Worm (Caenorhabditis elegans) whole organism, mixed stage, embryonic: ENCODE data around the gene Y66D12A.19.

Experiments
- bed-3 ChIP-seq: fragments of 200-800 bp; sonication (Bioruptor generic); optimal IDR thresholded peaks from 3 replicates; lab custom pipeline; 2018; ENCODE audit warnings: mild to moderate bottlenecking, missing genetic modification characterization, moderate library complexity, missing compliant biosample characterization
- ceh-39 ChIP-seq: fragments of 150-350 bp; optimal IDR thresholded peaks from 2 replicates; lab custom pipeline; 2014; ENCODE audit warnings: missing biosample characterization, missing genetic modification characterization
- ceh-43 ChIP-seq: fragments of 200-800 bp; sonication (Bioruptor generic); optimal IDR thresholded peaks from 2 replicates; lab custom pipeline; 2018; ENCODE audit warnings: mild to moderate bottlenecking, missing genetic modification characterization, moderate library complexity, missing compliant biosample characterization
- ces-1 ChIP-seq: fragments of 150-350 bp; optimal IDR thresholded peaks from 2 replicates; lab custom pipeline; 2014; ENCODE audit warnings: missing biosample characterization, missing genetic modification reagents, missing genetic modification characterization
- cnd-1 ChIP-seq: fragments of 200-800 bp; sonication (Bioruptor generic); optimal IDR thresholded peaks from 2 replicates; lab custom pipeline; 2018; ENCODE audit warnings: mild to moderate bottlenecking, missing genetic modification characterization, missing compliant biosample characterization
- elt-1 ChIP-seq: sonication (generic microtip); optimal IDR thresholded peaks from 2 replicates; lab custom pipeline; 2017; ENCODE audit warnings: missing genetic modification characterization, mild to moderate bottlenecking, missing compliant biosample characterization, antibody characterized with exemption, moderate library complexity, borderline replicate concordance; ENCODE audit not compliant: insufficient read depth
- elt-3 ChIP-seq: fragments of 150-350 bp; optimal IDR thresholded peaks from 2 replicates; lab custom pipeline; 2014; ENCODE audit warnings: missing biosample characterization, missing genetic modification characterization
- flh-1 ChIP-seq: fragments of 200-800 bp; sonication (Bioruptor generic); optimal IDR thresholded peaks from 2 replicates; lab custom pipeline; 2018; ENCODE audit warnings: mild to moderate bottlenecking, missing genetic modification characterization, moderate library complexity, missing compliant biosample characterization
- hlh-1 ChIP-seq: fragments of 150-350 bp; optimal IDR thresholded peaks from 2 replicates; lab custom pipeline; 2014; ENCODE audit warnings: missing biosample characterization, missing genetic modification reagents, missing genetic modification characterization
- lin-13 ChIP-seq: fragments of 150-350 bp; optimal IDR thresholded peaks from 2 replicates; lab custom pipeline; 2014; ENCODE audit warnings: missing biosample characterization, missing genetic modification characterization
- lin-32 ChIP-seq: fragments of 200-800 bp; sonication (Bioruptor generic); optimal IDR thresholded peaks from 2 replicates; lab custom pipeline; 2018; ENCODE audit warnings: mild to moderate bottlenecking, missing genetic modification characterization, missing compliant biosample characterization
- lsy-2 ChIP-seq: fragments of 150-350 bp; optimal IDR thresholded peaks from 2 replicates; lab custom pipeline; 2014; ENCODE audit warnings: missing biosample characterization, missing genetic modification characterization
- mep-1 ChIP-seq: fragments of 150-350 bp; optimal IDR thresholded peaks from 2 replicates; lab custom pipeline; 2017; ENCODE audit warnings: missing biosample characterization, missing genetic modification reagents, missing genetic modification characterization, inconsistent platforms
- mls-2 ChIP-seq: sonication (generic microtip); optimal IDR thresholded peaks from 2 replicates; lab custom pipeline; 2016; ENCODE audit warnings: mild to moderate bottlenecking, missing genetic modification characterization, moderate library complexity, missing compliant biosample characterization
- nhr-12 ChIP-seq: fragments of 150-350 bp; optimal IDR thresholded peaks from 2 replicates; lab custom pipeline; 2014; ENCODE audit warnings: missing biosample characterization, missing genetic modification characterization
- nhr-2 ChIP-seq: fragments of 150-350 bp; optimal IDR thresholded peaks from 2 replicates; lab custom pipeline; 2014; ENCODE audit warnings: missing biosample characterization, missing genetic modification characterization
- nhr-237 ChIP-seq: fragments of 150-350 bp; optimal IDR thresholded peaks from 2 replicates; lab custom pipeline; 2014; ENCODE audit warnings: missing biosample characterization, missing genetic modification characterization
- nhr-76 ChIP-seq: sonication (generic microtip); optimal IDR thresholded peaks from 2 replicates; lab custom pipeline; 2017; ENCODE audit warnings: missing biosample characterization, missing genetic modification characterization
- pha-4 ChIP-seq: fragments of 150-350 bp; optimal IDR thresholded peaks from 2 replicates; lab custom pipeline; 2018; ENCODE audit warnings: missing biosample characterization, missing genetic modification reagents, missing genetic modification characterization
- sem-2 ChIP-seq: fragments of 200-800 bp; sonication (Bioruptor generic); optimal IDR thresholded peaks from 2 replicates; lab custom pipeline; 2018; ENCODE audit warnings: mild to moderate bottlenecking, missing genetic modification characterization, missing compliant biosample characterization
- snpc-4 ChIP-seq: fragments of 150-350 bp; optimal IDR thresholded peaks from 2 replicates; lab custom pipeline; 2014; ENCODE audit warnings: missing biosample characterization, missing genetic modification characterization
- sptf-1 ChIP-seq: sonication (generic microtip); optimal IDR thresholded peaks from 2 replicates; lab custom pipeline; 2017; ENCODE audit warnings: mild to moderate bottlenecking, missing genetic modification characterization, moderate library complexity, missing compliant biosample characterization
- tbx-8 ChIP-seq: fragments of 200-800 bp; sonication (Bioruptor generic); optimal IDR thresholded peaks from 2 replicates; lab custom pipeline; 2018; ENCODE audit warnings: mild to moderate bottlenecking, missing genetic modification characterization, moderate library complexity, missing compliant biosample characterization
- unc-120 ChIP-seq: sonication (generic microtip); optimal IDR thresholded peaks from 2 replicates; lab custom pipeline; 2017; ENCODE audit warnings: missing genetic modification characterization, missing compliant biosample characterization; ENCODE audit not compliant: poor library complexity, severe bottlenecking
- unc-39 ChIP-seq: fragments of 150-350 bp; optimal IDR thresholded peaks from 2 replicates; lab custom pipeline; 2014; ENCODE audit warnings: missing biosample characterization, missing genetic modification characterization
- zip-8 ChIP-seq: fragments of 150-350 bp; optimal IDR thresholded peaks from 2 replicates; lab custom pipeline; 2014; ENCODE audit warnings: missing biosample characterization, missing genetic modification characterization
- ztf-11 ChIP-seq: fragments of 150-350 bp; optimal IDR thresholded peaks from 2 replicates; lab custom pipeline; 2014; ENCODE audit warnings: missing biosample characterization, missing genetic modification characterization

The Y66D12A.19 gene

DNA sequence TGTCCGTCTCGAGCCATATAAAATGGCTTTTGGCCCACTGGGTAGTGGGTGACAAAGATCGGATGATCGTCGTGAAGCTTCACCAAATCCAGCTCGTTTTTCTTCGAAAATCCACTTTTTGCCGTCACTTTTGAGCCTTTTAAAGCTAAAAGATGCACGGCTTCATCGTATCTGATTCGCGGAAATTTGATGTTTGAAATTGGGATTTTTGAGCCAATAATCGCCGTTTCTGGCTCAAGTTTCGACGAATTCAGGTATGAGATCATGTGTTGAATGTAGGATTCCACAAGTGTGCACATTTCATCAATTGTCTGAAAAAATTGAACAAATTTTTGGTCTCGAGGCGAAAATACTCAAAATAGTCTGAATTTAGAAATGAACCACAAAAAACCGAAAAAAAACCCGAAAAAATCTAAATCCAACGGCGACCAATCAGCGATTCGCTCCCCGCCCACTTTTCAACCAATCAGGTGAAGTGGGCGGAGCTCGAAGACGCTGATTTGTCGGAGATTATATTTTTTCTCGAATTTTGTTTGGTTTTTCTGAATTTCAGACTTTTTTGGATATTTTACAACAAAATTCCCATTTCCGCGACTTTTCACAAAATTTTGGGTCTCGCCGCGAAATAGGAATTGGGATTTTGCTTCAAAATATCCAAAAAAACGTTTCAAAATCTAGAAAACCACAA is 20.1 kb upstream of the Y66D12A.19 start:
- no peak for TF ChIP-seq snpc-4 (tag; lab: Kevin White, UChicago)
- TF ChIP-seq nhr-237: no peak
- no peak for TF ChIP-seq lin-13
- TF ChIP-seq unc-120 (tag; lab: Kevin White, UChicago): no peak
- TF ChIP-seq lsy-2: no peak
- TF ChIP-seq mep-1 (tag; lab: Kevin White, UChicago): no peak
- TF ChIP-seq cnd-1 (tag; lab: Kevin White, UChicago): no peak
- no peak for TF ChIP-seq pha-4
- TF ChIP-seq tbx-8 (GFP tag; lab: Kevin White, UChicago): no peak
- no peak for TF ChIP-seq hlh-1 (tag; lab: Kevin White, UChicago)
- no peak for TF ChIP-seq ceh-43 (GFP tag; lab: Kevin White, UChicago)
- TF ChIP-seq flh-1 (GFP tag; lab: Kevin White, UChicago): no peak
- TF ChIP-seq ces-1 (GFP tag; lab: Kevin White, UChicago): no peak
- TF ChIP-seq lin-32 (GFP tag; lab: Kevin White, UChicago): no peak
- TF ChIP-seq zip-8: no peak
- TF ChIP-seq unc-39 (tag; lab: Kevin White, UChicago): no peak

DNA sequence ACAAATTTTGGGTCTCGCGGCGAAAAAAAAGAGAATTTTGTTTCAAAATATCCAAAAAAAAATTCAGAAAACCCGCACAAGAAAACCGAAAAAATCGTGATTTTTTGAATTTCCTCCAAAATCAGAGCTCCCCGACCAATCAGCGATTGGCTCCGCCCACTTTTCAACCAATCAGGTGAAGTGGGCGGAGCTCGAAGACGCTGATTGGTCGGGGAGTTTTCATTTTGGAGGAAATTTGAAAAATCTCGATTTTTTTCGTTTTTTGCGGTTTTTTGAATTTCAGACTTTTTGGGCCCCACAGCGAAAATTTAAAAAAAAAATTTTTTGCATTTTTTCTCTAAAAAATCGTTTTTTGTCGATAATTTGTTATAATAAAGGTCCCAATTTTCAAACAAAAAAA is 19.3 kb upstream of the Y66D12A.19 start:
- TF ChIP-seq bed-3 (GFP tag; lab: Kevin White, UChicago) (no peak), ces-1 (GFP tag; lab: Kevin White, UChicago) (no peak)

DNA sequence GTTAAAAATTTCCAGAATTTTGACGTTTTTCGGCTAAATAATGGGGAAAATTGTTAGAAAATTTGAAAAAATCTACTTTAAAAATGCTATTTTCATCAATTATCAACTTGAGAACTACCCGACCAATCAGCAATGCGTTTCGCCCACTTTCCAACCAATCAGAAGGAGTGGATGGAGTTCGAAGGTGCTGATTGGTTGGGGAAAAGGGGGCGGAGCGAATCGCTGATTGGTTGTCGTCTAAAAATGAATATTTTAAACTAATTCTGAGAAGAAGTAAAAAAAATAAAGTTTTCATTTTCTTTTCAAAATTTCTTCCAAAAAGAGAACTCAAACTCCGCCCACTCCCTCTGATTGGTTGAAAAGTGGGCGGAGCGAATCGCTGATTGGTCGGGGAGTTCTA is 18.7 kb upstream of the Y66D12A.19 start:
- no peak for TF ChIP-seq nhr-76 (tag; lab: Kevin White, UChicago)
- TF ChIP-seq nhr-237: no peak
- TF ChIP-seq hlh-1 (tag; lab: Kevin White, UChicago): no peak
- TF ChIP-seq ztf-11 (tag; lab: Kevin White, UChicago): no peak
- TF ChIP-seq nhr-2 (tag; lab: Kevin White, UChicago): no peak
- no peak for TF ChIP-seq mls-2 (tag; lab: Kevin White, UChicago)
- TF ChIP-seq sem-2: no peak
- TF ChIP-seq, all 35 proteins: peak for 0

DNA sequence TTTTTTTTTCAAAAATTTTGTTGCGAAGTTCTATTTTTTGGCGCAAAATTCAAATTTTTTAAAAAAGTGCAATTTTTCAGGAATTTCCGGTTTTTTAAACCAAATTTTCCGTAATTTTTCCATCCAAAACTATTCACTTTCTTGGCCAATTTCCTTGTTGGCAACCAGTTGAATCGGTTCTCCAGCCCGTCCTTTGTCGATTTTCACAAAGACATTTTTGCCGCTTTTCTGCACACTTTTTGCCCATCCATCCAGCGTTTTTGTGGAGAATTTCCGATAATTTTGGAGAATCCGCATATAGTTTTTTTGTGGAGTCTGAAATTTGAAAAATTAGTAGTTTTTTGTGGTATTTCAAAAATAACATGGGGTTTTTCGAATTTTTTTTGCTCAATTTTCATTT is 16.4 kb upstream of the Y66D12A.19 start:
- TF ChIP-seq lsy-2 (no peak), sem-2 (no peak), lin-13 (no peak)
- TF ChIP-seq, all 35 proteins: peak for 0

DNA sequence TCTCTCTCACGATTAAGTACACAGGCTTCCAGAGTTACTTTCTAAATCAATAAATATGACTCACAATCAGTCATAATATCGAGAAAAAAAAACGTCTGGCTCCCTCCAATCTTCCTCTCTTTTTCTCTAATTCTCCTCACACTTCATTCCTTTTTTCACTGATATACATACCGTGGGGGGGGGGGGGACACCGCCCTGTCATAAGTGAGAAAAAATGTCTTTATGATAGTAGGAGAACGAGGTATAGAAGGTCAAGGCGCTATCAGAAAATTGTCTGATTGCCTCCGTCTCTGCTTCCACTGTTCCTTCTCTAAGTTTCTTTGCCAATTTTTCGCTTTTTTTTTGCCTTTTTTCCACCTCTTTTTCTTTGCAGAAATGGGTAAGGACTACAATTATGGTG is 12.4 kb upstream of the Y66D12A.19 start, which contains the start of gene Y66D12A.24:
Gene Y66D12A.24 (plus strand): TSS at position 370 of the 400 bp plus-strand sequence.
- TF ChIP-seq zip-8: no peak
- no peak for TF ChIP-seq hlh-1 (tag; lab: Kevin White, UChicago)
- TF ChIP-seq nhr-12 (tag; lab: Kevin White, UChicago): no peak
- TF ChIP-seq unc-120 (tag; lab: Kevin White, UChicago): no peak
- no peak for TF ChIP-seq elt-1 (tag; lab: Kevin White, UChicago)
- TF ChIP-seq lin-13: no peak
- TF ChIP-seq nhr-76 (tag; lab: Kevin White, UChicago): no peak
- no peak for TF ChIP-seq nhr-237
- TF ChIP-seq sptf-1: no peak
- TF ChIP-seq flh-1 (GFP tag; lab: Kevin White, UChicago): no peak
- TF ChIP-seq tbx-8 (GFP tag; lab: Kevin White, UChicago): no peak
- TF ChIP-seq unc-39 (tag; lab: Kevin White, UChicago): no peak
- TF ChIP-seq elt-3 (tag; lab: Kevin White, UChicago): no peak
- TF ChIP-seq ztf-11 (tag; lab: Kevin White, UChicago): no peak

DNA sequence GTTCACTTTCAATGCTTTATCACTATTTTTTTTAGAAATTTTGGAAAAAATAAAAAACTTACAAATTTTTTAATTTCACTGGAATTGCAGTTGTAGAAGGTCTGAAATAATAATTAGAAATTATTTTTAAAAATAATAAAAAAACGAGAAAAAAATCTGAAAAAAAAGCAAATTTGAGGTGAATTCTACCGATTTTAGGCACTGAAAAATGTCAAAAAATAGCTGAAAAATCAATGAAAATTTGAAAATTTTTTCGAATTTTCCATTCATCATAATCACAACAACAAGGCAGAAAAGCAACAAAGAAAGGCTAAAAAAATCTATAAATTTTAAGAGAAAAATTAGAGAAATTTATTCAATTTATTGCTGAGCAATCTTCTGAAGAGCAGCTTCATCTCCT is 8.2 kb upstream of the Y66D12A.19 start, which contains the start of gene nars-2:
Gene nars-2 (minus strand): TSS at position 101 of the 400 bp plus-strand sequence.
- TF ChIP-seq lin-32 (GFP tag; lab: Kevin White, UChicago) (no peak), ceh-39 (no peak), bed-3 (GFP tag; lab: Kevin White, UChicago) (no peak), ztf-11 (tag; lab: Kevin White, UChicago) (no peak)
